Worm (Caenorhabditis elegans): ENCODE measurements around the gene aass-1.

aass-1 gene

ce11 chrIV:293995-294700 lies 49.2 kb downstream of the aass-1 start:
- TF ChIP-seq unc-62 (GFP tag; optimal IDR thresholded peaks at IDR 0.05): no peak

- no peak for TF ChIP-seq unc-62 (GFP tag; optimal IDR thresholded peaks at IDR 0.05)
These were observed 49.8 kb downstream of the aass-1 start for ce11 chrIV:294737-295136.

ce11 chrIV:295734-296201 lies 50.8 kb downstream of the aass-1 start:
- TF ChIP-seq unc-62 (GFP tag; optimal IDR thresholded peaks at IDR 0.05): no peak

ce11 chrIV:296849-297248 lies 51.9 kb downstream of the aass-1 start:
- TF ChIP-seq unc-62 (GFP tag; optimal IDR thresholded peaks at IDR 0.05): no peak

- no peak for TF ChIP-seq unc-62 (GFP tag; optimal IDR thresholded peaks at IDR 0.05)
These were observed 53.3 kb downstream of the aass-1 start, which contains the start of gene pnp-1 for ce11 chrIV:298204-298603. TSS of gene pnp-1 (minus strand) at chrIV:298304.

- no peak for TF ChIP-seq unc-62 (GFP tag; optimal IDR thresholded peaks at IDR 0.05)
These were observed 54.2 kb downstream of the aass-1 start for ce11 chrIV:299190-299589.

- TF ChIP-seq unc-62 (GFP tag; optimal IDR thresholded peaks at IDR 0.05): no peak
These were observed 55.4 kb downstream of the aass-1 start for ce11 chrIV:300307-300706.
